Worm (Caenorhabditis elegans) whole organism, dauer: ENCODE results near the gene ftn-1.

Experiments used
- unc-62 ChIP-seq: sonication (generic microtip); optimal IDR thresholded peaks from 2 replicates; lab custom pipeline; 2017; ENCODE audit warnings: missing biosample characterization, missing genetic modification reagents, missing genetic modification characterization

ftn-1 gene

ce11 chrV:7497440-7497839 is 49.9 kb downstream of the ftn-1 start, which contains the start of gene srh-79:
srh-79 (plus strand) TSS chrV:7497740.
- TF ChIP-seq unc-62 (GFP tag; lab: Kevin White, UChicago), result no peak
